Worm (Caenorhabditis elegans): ENCODE results near the gene map-1.

DNA sequence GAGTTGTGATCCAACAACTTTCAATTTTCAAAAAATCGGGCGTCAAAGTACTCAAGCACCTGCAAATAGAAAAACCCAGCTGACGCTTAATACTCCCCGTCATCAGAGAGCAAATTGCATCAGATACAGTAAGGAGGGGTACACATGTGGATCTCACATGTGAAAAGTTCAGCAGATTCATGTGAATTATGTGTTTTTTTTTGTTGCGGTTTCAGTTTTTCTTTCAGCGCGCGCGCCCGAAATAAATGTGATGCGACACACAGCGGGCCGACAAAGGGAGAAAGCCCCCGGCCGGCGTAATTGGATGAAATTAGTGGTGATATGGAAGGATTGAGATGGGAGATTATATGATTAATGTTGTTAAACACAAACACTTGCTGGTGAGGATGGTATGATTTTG, 34.4 kb downstream of the map-1 start:
- TF ChIP-seq B0310.2 (tag; optimal IDR thresholded peaks at IDR 0.05) = no peak
- no peak for TF ChIP-seq ama-1 (optimal IDR thresholded peaks at IDR 0.05)
- TF ChIP-seq tbx-11 (GFP tag; IDR thresholded peaks at IDR 0.05) = no peak
- no peak for TF ChIP-seq tra-4 (tag; optimal IDR thresholded peaks at IDR 0.05)
- TF ChIP-seq flt-1 (GFP tag; IDR thresholded peaks at IDR 0.05) = no peak
- no peak for TF ChIP-seq F13C5.2 (tag; optimal IDR thresholded peaks at IDR 0.05)
- no peak for TF ChIP-seq ets-7 (tag; optimal IDR thresholded peaks at IDR 0.05)
- no peak for TF ChIP-seq aly-1 (tag; optimal IDR thresholded peaks at IDR 0.05)
- TF ChIP-seq hmbx-1 (tag; optimal IDR thresholded peaks at IDR 0.05) = no peak
- TF ChIP-seq hmg-4 (GFP tag; optimal IDR thresholded peaks at IDR 0.05) = no peak
- TF ChIP-seq sea-1 (GFP tag; conservative IDR thresholded peaks at IDR 0.05) = no peak
- TF ChIP-seq pes-1 (GFP tag; IDR thresholded peaks at IDR 0.05) = no peak
